Fruit fly (Drosophila melanogaster) Kc167 (cell line): ENCODE data around the gene CheB38a.

ENCODE experiments used
- Myc ChIP-seq: fragments of >200 bp; optimal IDR thresholded peaks from 2 replicates; lab custom pipeline; 2017; ENCODE audit warnings: missing external identifiers
- Sin3A ChIP-seq: fragments of >200 bp; optimal IDR thresholded peaks from 2 replicates; lab custom pipeline; 2018; ENCODE audit warnings: missing external identifiers
- h ChIP-seq: fragments of >200 bp; optimal IDR thresholded peaks from 3 replicates; lab custom pipeline; 2018; ENCODE audit warnings: missing external identifiers
- insv ChIP-seq: fragments of >200 bp; optimal IDR thresholded peaks from 3 replicates; lab custom pipeline; 2018; ENCODE audit warnings: missing external identifiers
- psq ChIP-seq: fragments of >200 bp; optimal IDR thresholded peaks from 2 replicates; lab custom pipeline; 2017; ENCODE audit warnings: missing external identifiers
- ttk ChIP-seq: sonication (Bioruptor generic); optimal IDR thresholded peaks from 2 replicates; lab custom pipeline; 2017; ENCODE audit warnings: missing external identifiers

DNA sequence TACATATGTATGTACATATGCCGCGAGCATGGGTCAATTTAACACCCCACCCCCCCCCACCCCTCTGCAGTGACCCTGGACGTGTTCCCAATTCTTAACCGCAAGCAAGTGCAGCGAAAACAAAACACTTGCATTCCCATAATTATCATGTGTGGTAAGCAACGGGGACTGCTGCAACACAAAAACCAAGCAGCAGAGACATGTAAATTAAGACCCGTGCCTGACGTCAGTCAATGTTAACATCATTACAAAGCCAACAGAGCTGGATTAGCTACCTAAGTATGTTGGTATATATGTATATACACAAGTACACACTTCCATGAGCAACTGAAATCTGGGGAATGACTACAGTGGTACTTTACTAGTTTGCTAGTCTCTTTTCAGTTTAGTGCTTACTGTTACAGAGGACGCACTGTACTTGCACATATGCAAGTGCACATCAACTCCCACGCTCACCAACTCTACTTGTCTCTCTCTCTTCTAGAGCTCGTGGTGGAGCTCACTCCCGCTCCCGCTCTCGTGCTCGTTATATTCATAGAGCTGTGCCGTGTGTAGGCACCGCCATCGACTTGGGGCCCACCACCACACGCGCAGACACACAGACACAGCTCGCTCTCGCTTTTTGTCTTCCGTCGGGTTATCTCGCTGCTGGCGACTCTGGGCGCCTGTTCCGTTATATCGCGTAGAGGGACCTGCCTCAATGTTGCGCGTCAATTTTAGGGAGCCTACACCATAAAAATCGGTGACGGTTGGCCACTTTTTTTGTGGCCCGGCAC is 3.1 kb upstream of the CheB38a start:
- TF ChIP-seq Sin3A (lab: Kevin White, UChicago) (no peak), psq (no peak), insv (no peak), ttk (lab: Kevin White, UChicago) (no peak), Myc (lab: Kevin White, UChicago) (no peak), h (lab: Kevin White, UChicago) (no peak)
